Worm (Caenorhabditis elegans) whole organism, dauer: ENCODE measurements around the gene T12B5.14.

Experiments
- unc-62 ChIP-seq: sonication (generic microtip); optimal IDR thresholded peaks from 2 replicates; lab custom pipeline; 2017; ENCODE audit warnings: missing biosample characterization, missing genetic modification reagents, missing genetic modification characterization

Gene T12B5.14

DNA sequence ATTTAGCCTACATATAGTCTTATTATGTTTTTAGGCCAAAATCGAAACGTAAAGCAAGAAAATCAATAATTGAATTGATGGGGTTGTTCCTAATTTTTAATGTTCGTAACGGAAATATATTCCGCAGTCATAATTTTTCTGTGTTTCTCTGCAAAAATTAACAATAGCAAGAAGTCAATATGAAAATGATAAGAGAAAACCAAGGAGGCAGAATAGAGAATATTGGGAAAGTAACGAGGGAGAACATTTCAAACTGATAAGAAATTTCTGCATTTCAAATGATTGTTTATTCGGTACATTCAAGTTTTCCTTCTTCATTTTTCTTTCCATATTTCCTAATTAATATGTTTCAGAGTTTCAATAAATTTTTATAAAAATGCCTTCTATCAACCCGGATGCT is 1.3 kb downstream of the T12B5.14 start, which contains the start of gene fbxa-54:
Gene fbxa-54, plus strand, starts transcription at position 354 of the 400 bp plus-strand sequence.
- no peak for TF ChIP-seq unc-62 (GFP tag; lab: Kevin White, UChicago)

DNA sequence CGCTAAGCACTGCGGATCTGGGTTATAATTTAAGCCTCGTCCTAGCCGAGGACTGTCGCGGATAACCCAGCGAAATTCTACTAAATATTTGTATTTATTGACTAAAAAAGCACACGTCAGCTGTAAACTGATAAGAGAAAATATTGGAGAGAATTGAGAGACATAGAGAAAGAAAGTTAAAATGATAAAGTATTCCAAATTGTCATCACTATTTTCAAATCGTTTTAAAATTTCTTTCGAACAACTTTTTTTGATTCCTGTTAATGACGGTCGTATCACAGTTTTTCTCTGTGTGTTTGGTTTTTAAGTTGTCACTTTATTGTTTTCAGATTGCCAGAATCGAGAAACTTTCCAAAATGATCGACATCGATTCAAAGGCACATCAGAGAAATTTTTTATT is 7.3 kb downstream of the T12B5.14 start, which contains the start of gene fbxa-51:
Gene fbxa-51, plus strand, starts transcription at position 322 of the 400 bp plus-strand sequence.
- TF ChIP-seq unc-62 (GFP tag; lab: Kevin White, UChicago) = no peak

DNA sequence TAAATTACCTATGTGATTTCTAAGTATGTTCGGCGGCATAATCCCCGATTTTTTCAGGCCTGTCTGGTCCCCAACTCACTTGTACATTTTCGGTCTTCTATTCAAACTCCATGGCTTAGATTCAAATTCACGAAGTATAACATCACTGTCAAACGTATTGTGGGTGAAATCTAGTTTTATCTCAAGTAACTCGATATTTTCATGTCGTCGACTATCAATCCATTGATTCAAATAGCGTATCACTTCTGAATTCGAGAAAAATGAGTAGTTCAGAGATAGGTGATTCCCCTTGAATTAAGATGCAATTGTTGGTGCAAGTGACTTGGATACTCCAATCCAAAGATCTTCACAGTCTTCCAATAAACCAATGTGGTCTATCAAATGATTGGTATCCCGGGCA is 10.0 kb downstream of the T12B5.14 start:
- TF ChIP-seq unc-62 (GFP tag; lab: Kevin White, UChicago) = no peak

DNA sequence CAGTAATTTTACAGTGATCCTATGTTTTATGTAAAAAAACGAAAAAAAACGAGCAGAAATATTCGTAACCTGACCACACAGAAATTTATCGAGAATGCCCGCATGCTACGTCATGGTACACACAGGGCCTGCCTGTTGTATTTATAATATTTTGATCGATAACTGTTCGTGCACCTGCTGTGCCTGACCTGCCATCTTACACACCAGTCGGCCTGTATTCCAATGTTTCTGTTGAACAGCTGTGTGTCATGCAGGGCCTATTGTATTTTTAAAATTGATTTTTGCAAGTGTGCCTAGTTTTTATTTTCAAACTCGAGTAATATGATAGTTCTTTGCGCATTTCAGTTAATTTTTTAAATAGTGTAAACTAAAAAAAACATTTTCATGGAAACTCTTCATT is 11.6 kb downstream of the T12B5.14 start:
- TF ChIP-seq unc-62 (GFP tag; lab: Kevin White, UChicago) = no peak

DNA sequence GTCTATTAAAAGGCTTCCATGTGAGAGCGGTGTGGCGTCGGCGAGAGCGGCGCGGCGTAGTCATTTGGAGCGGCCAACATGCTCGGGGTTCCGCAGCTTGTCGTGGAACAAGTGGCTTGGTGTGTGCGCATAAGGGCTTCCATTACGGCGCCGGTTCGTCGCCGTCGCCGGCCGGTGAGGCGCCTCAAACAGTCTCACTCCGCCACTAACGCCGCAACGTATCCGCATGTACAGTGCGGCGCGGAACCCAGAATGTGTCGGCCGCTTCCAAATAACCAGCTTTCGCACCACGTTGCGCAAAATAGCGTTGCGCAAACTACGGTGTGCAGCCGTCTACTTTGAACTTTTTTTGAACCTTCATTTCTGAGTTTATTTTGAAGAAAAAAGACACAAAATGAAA is 16.3 kb downstream of the T12B5.14 start:
- TF ChIP-seq unc-62 (GFP tag; lab: Kevin White, UChicago) = no peak

DNA sequence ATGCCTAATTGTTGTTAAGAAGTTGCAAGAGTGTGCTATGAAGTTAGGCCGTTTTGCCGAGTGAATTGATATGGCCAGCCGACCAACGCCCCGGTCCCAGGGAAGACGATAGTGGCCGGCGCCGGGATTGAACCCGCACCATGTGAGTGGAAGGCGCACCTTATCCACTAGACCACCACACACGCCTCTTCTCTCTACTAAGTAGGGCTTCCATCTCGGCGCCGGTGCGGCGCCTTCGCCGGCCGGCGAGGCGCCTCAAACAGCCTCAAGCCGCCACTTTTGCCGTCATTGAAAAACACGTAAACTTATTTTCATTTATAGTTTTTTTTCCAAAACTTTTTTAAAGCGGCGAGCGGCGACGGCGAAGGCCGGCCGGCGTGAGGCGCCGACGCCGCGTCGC is 24.2 kb downstream of the T12B5.14 start:
- no peak for TF ChIP-seq unc-62 (GFP tag; lab: Kevin White, UChicago)

DNA sequence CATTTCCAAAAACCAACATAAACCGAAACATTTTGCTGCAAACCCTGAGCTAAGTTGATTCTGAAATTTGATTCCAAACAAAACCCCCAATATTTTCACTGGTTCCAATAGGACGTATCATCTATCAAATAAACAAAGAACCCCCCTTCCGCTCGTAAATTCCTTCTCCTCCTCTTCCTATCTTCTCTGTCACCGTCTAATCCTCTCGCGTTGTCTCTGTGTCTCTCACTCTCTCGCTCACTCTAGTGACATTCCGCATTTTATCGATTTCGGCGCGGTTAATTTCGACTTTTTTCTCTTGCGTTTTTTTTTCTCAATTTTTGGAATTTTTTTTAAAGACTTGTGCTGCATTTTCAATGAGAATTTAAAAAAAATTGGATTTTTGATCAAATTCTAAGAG is 27.3 kb downstream of the T12B5.14 start:
- no peak for TF ChIP-seq unc-62 (GFP tag; lab: Kevin White, UChicago)

DNA sequence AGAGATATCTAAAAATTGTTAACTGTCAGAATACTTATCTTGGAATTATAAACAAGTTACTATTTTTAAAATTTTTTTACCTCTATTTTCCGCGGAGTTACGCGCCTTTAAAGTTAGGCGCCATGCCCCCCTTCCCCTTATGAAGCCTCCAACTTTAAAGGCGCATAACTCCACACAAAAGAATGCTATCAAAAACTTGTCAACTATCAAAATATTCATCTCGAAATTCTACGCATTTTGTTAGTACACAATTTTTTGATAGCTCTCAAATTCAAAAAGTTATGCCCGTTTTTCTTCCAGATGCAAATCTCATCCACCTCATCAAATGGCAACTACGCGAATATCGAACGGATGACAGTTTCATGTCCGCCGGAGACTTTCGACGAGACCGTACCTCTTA is 28.3 kb downstream of the T12B5.14 start, which contains the start of gene tbc-10:
Gene tbc-10, plus strand, starts transcription at position 301 of the 400 bp plus-strand sequence.
- TF ChIP-seq unc-62 (GFP tag; lab: Kevin White, UChicago) = no peak

DNA sequence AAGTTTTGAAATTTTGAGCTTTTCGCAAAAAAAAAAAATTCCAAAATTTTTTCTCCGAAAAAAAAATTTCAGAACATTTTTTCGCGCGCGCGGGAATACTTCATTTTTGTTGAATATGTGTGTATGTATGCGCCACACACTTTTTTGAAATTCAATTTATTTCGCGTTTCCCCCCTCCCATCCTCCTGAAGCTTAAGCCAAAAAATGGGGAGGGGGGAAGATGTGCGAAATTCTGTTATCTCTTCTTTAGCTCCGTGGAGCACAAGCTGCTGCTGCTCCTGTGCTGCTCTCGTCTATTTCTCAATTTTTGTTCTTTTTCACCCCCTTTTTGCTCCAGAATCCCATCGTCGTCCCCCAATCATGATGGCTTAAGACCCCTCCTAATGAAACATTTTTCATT is 34.9 kb downstream of the T12B5.14 start:
- TF ChIP-seq unc-62 (GFP tag; lab: Kevin White, UChicago) = no peak

DNA sequence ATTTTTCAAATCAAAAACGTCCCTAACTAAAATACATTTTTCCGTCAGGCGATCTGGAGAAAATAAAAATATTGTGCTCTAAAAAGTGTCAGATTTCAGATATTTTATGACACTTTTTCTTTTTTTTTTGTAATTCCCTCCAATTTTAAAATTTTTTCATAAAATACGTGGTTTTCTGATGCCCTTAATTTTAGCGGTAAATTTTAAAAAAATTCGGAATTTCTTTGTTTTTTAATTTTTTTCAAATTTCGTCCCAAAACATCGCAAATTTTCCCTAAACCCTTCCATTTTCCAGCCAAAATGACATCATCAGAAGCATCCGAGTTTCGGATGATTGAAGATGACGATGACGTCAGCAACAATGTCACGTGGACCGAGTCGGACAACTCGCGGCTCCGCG is 36.9 kb downstream of the T12B5.14 start, which contains the start of gene trp-2:
Gene trp-2, plus strand, starts transcription at position 301 of the 400 bp plus-strand sequence.
- TF ChIP-seq unc-62 (GFP tag; lab: Kevin White, UChicago) = no peak

DNA sequence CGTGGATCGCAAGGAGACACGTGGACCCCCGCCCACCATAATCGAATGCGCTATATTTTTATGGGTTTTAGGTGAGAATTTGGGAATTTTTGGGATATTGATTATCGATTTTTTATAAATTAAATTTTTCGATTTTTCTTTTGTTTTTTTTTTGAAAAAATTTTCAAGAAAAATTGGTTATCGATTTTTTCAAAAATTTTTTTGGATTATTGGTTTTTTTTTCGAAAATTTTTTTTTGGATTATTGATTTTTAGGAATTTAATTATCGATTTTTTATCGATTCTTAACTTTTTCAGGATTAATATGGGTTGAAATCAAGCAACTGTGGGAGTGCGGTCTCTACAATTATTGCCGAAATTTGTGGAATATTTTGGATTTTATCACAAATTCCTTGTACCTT is 41.9 kb downstream of the T12B5.14 start:
- TF ChIP-seq unc-62 (GFP tag; lab: Kevin White, UChicago) = no peak

DNA sequence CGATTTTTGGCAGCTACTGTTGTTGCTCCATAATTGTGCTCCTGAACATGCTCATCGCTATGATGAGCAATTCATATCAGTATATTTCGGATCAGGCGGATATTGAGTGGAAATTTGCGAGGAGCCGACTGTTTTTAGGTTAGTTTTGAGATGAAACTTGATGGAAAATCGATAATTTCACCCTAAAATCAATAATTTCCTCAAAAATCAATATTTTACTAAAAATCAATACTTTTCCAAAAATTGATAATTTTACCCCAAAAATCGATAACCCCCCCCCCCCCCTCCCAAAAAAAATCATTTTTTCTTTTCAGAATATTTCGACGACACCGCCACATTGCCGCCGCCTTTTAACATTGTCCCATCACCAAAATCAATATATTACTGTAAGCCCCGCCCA is 44.2 kb downstream of the T12B5.14 start:
- no peak for TF ChIP-seq unc-62 (GFP tag; lab: Kevin White, UChicago)

DNA sequence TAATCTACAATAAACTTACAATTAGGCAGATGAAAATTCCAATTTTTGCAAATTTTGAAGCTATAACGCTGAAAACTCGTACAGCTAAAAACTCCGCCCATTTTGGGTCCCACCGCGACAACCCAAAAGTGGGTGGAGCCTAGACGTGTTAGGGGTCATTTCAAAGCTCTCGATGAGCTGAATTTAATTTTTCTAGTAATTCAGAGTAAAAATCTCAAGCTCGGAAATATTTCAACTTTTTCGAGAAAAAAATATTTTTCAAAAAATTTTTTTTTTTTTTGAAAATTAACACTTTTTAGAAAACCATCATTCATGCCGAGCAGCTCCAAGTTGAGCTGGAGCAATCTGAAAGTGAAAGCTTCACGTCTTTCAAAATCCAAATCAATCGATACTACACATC is 46.6 kb downstream of the T12B5.14 start, which contains the start of gene R06B10.7:
Gene R06B10.7, minus strand, starts transcription at position 101 of the 400 bp plus-strand sequence.
- TF ChIP-seq unc-62 (GFP tag; lab: Kevin White, UChicago) = no peak

DNA sequence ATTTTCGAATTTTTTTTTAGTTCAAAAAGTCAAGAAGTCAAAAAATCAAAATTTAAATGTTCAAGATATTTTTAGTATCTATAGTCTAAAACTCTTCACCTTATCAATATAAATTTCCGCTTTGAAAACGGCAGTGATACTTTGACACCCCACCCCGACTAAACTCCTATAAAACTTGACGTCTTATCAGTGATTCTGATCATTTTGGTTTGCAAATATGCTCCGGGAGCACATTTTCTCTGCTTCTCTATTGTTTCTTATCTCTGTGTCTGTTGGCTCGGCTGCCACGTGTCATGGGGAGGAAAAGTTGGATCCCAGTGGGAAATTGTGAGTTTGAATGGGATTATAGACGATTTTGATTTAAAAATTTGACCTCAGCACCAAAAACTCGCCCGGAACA is 47.8 kb downstream of the T12B5.14 start, which contains the start of gene clec-150:
Gene clec-150, plus strand, starts transcription at position 198 of the 400 bp plus-strand sequence.
- no peak for TF ChIP-seq unc-62 (GFP tag; lab: Kevin White, UChicago)

DNA sequence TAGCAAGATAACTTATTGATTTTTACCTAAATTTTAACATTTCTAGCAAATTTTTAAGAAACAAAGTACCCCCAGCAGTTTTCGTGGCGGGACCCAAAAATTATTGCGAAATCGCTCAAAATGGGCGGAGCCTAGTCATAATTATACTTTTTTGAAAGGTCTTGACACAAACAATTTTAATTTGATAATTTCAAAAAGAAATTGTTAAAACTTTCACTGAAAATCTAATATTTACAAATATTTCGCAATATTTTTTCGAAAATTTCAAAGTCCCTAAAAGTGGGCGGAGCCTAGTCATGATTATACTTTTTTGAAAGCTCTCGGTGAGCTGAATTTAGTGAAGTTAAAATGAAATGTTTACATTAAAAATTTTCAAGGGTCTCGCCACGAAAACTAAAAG is 49.8 kb downstream of the T12B5.14 start:
- TF ChIP-seq unc-62 (GFP tag; lab: Kevin White, UChicago) = no peak
